Worm (Caenorhabditis elegans): ENCODE measurements around the gene tsen-34.

DNA sequence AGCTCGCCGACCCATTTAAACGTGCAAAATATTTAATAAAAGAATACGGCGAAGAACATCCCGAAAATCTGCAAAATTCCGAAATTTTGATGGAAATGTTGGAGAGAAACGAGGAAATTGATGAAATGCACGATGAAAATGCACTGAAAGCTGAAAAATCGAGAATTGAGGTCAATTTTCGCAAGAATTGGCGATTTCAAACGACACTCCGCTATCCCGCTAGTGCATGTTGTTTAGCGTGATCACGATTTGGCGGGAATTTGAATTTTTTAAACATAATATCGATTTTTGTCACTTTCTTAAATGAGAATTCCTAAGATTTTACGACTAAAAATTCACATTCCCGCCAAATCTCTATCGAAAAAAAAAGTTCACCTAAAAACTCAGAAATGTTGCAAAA lies 697 bp upstream of the tsen-34 start:
- no peak for TF ChIP-seq him-1 (tag; optimal IDR thresholded peaks at IDR 0.05)
- no peak for TF ChIP-seq W03F9.2 (tag; optimal IDR thresholded peaks at IDR 0.05)
